Fruit fly (Drosophila melanogaster): Measurements from ENCODE around the gene Sol1.

Sol1 gene

dm6 chr3R:12451376-12451775 lies 65.3 kb downstream of the Sol1 start (continued):
- TF ChIP-seq CG7839 (tag; optimal IDR thresholded peaks at IDR 0.05) (peak; percentile 58), usp (GFP tag; optimal IDR thresholded peaks at IDR 0.05) (no peak), cwo (GFP tag; optimal IDR thresholded peaks at IDR 0.05) (no peak), emc (GFP tag; optimal IDR thresholded peaks at IDR 0.05) (no peak), Ets65A (GFP tag) (peak; percentile 49), crol (GFP tag; IDR thresholded peaks at IDR 0.05) (no peak), Nf-YC (tag; optimal IDR thresholded peaks at IDR 0.05) (no peak), Nf-YA (GFP tag; IDR thresholded peaks at IDR 0.05) (no peak), NC2α (GFP tag; optimal IDR thresholded peaks at IDR 0.05) (no peak), CG3281 (GFP tag; optimal IDR thresholded peaks at IDR 0.05) (peak; percentile 14), fd64A (GFP tag; optimal IDR thresholded peaks at IDR 0.05) (no peak), sc (optimal IDR thresholded peaks at IDR 0.05) (no peak), sc (GFP tag; optimal IDR thresholded peaks at IDR 0.05) (no peak), chif (GFP tag; optimal IDR thresholded peaks at IDR 0.05) (peak in 1 of 2 experiments; percentile 16), NFAT (GFP tag; IDR thresholded peaks at IDR 0.05) (no peak), Ada2b (GFP tag; IDR thresholded peaks at IDR 0.05) (peak; percentile 31; the same call in 1 of the 2 replicates), CG2202 (tag; optimal IDR thresholded peaks at IDR 0.05) (no peak), CG9609 (GFP tag; optimal IDR thresholded peaks at IDR 0.05) (no peak), CG10462 (GFP tag; optimal IDR thresholded peaks at IDR 0.05) (no peak), CG6791 (GFP tag; IDR thresholded peaks at IDR 0.05; ENCODE audit: partially characterized antibody) (no peak), Mrtf (GFP tag; IDR thresholded peaks at IDR 0.05) (no peak), esg (GFP tag; conservative IDR thresholded peaks at IDR 0.05) (peak; percentile 39; the same call in 1 of the 2 replicates), Sry-δ (GFP tag; optimal IDR thresholded peaks at IDR 0.05) (no peak), CG12391 (tag; optimal IDR thresholded peaks at IDR 0.05) (peak; percentile 29), CG13894 (tag; optimal IDR thresholded peaks at IDR 0.05) (no peak), CG4404 (GFP tag; IDR thresholded peaks at IDR 0.05) (no peak), tin (GFP tag; optimal IDR thresholded peaks at IDR 0.05) (peak; percentile 19), CG14441 (GFP tag; IDR thresholded peaks at IDR 0.05) (peak; percentile 14; the same call in 1 of the 2 replicates), sd (tag; optimal IDR thresholded peaks at IDR 0.05) (no peak), CG4617 (GFP tag; optimal IDR thresholded peaks at IDR 0.05; ENCODE audit: borderline replicate concordance) (no peak), bsh (GFP tag; optimal IDR thresholded peaks at IDR 0.05) (peak in 1 of 2 experiments; percentile 38), sens (GFP tag) (peak; percentile 77), Sin3A (optimal IDR thresholded peaks at IDR 0.05) (no peak), MBD-R2 (GFP tag; IDR thresholded peaks at IDR 0.05) (no peak), CG12219 (GFP tag; optimal IDR thresholded peaks at IDR 0.05) (peak; percentile 23), CG2129 (GFP tag; IDR thresholded peaks at IDR 0.05; ENCODE audit: partially characterized antibody) (no peak), gt (GFP tag; IDR thresholded peaks at IDR 0.05) (no peak), CG13424 (tag; optimal IDR thresholded peaks at IDR 0.05) (peak; percentile 51), CG8290 (GFP tag; optimal IDR thresholded peaks at IDR 0.05) (no peak), CG8290 (tag; optimal IDR thresholded peaks at IDR 0.05) (peak in 1 of 2 experiments; percentile 65), CG18262 (tag; optimal IDR thresholded peaks at IDR 0.05) (no peak), CG17829 (tag; optimal IDR thresholded peaks at IDR 0.05) (peak; percentile 9), gsb (GFP tag; IDR thresholded peaks at IDR 0.05) (0 out of 2 replicates have a peak, but pooled peaks have one; percentile 6), zfh1 (GFP tag; IDR thresholded peaks at IDR 0.05) (0 out of 3 replicates have a peak, but pooled peaks have one; percentile 24), CG15696 (tag; optimal IDR thresholded peaks at IDR 0.05) (no peak), CG1603 (tag; optimal IDR thresholded peaks at IDR 0.05) (peak; percentile 51), CG18476 (GFP tag; optimal IDR thresholded peaks at IDR 0.05) (no peak), stwl (tag; optimal IDR thresholded peaks at IDR 0.05) (no peak), CG10654 (GFP tag; optimal IDR thresholded peaks at IDR 0.05) (no peak), CG10979 (tag; optimal IDR thresholded peaks at IDR 0.05) (peak; percentile 12), Taf1 (GFP tag; IDR thresholded peaks at IDR 0.05) (no peak), CG32772 (GFP tag; IDR thresholded peaks at IDR 0.05) (0 out of 2 replicates have a peak, but pooled peaks have one; percentile 29)

All from whole organism, embryonic.